Worm (Caenorhabditis elegans) whole organism, young adult: ENCODE data around the gene nhr-199.

ENCODE experiments used
- B0019.2 ChIP-seq: fragments of 200-800 bp; sonication (Bioruptor generic); conservative IDR thresholded peaks from 2 replicates; pipeline ENCODE4 v1.3.6; 2022; ENCODE audit warnings: missing genetic modification reagents, missing genetic modification characterization, missing compliant biosample characterization
- B0035.1 ChIP-seq: sonication (generic microtip); optimal IDR thresholded peaks from 2 replicates; lab custom pipeline; 2016; ENCODE audit warnings: missing genetic modification characterization, mild to moderate bottlenecking, missing compliant biosample characterization, missing genotype, missing genetic modification reagents
- B0261.1 ChIP-seq: sonication (generic microtip); optimal IDR thresholded peaks from 2 replicates; lab custom pipeline; 2016; ENCODE audit warnings: mild to moderate bottlenecking, missing genetic modification characterization, moderate library complexity, missing compliant biosample characterization
- B0336.3 ChIP-seq: fragments of 200-800 bp; sonication (Bioruptor generic); IDR thresholded peaks from 2 replicates; pipeline ENCODE4 v1.3.6; 2022; ENCODE audit warnings: missing genetic modification characterization, missing compliant biosample characterization
- F55B11.4 ChIP-seq: sonication (generic microtip); optimal IDR thresholded peaks from 2 replicates; lab custom pipeline; 2016; ENCODE audit warnings: missing compliant biosample characterization, missing genetic modification characterization, borderline replicate concordance; ENCODE audit not compliant: insufficient read depth
- K12H6.12 ChIP-seq: fragments of 200-800 bp; sonication (Bioruptor generic); optimal IDR thresholded peaks from 2 replicates; lab custom pipeline; 2018; ENCODE audit warnings: mild to moderate bottlenecking, missing genetic modification characterization, missing compliant biosample characterization
- Y79H2A.3 ChIP-seq: fragments of 200-800 bp; sonication (Bioruptor generic); conservative IDR thresholded peaks from 2 replicates; pipeline ENCODE4 v1.3.6; 2022; ENCODE audit warnings: missing genetic modification reagents, missing genetic modification characterization, missing compliant biosample characterization
- aptf-2 ChIP-seq: fragments of 200-800 bp; sonication (Bioruptor generic); conservative IDR thresholded peaks from 2 replicates; pipeline ENCODE4 v1.3.6; 2022; ENCODE audit warnings: missing genetic modification reagents, missing genetic modification characterization, missing compliant biosample characterization
- aptf-3 ChIP-seq: fragments of 200-800 bp; sonication (Bioruptor generic); IDR thresholded peaks from 2 replicates; pipeline ENCODE4 v1.3.6; 2022; ENCODE audit warnings: missing genetic modification characterization, missing compliant biosample characterization
- cebp-2 ChIP-seq: fragments of 200-800 bp; sonication (Bioruptor generic); IDR thresholded peaks from 2 replicates; pipeline ENCODE4 v1.3.6; 2022; ENCODE audit warnings: missing genetic modification characterization, missing compliant biosample characterization
- ceh-100 ChIP-seq: fragments of 200-800 bp; sonication (Bioruptor generic); IDR thresholded peaks from 2 replicates; pipeline ENCODE4 v1.3.6; 2022; ENCODE audit warnings: missing genetic modification reagents, missing genetic modification characterization, missing compliant biosample characterization
- ceh-58 ChIP-seq: fragments of 200-800 bp; sonication (Bioruptor generic); IDR thresholded peaks from 2 replicates; pipeline ENCODE4 v1.3.6; 2022; ENCODE audit warnings: missing genetic modification characterization, missing compliant biosample characterization
- ceh-79 ChIP-seq: sonication (generic microtip); optimal IDR thresholded peaks from 2 replicates; lab custom pipeline; 2017; ENCODE audit warnings: mild to moderate bottlenecking, missing genetic modification characterization, missing compliant biosample characterization
- die-1 ChIP-seq: sonication (generic microtip); optimal IDR thresholded peaks from 2 replicates; lab custom pipeline; 2016; ENCODE audit warnings: missing genotype, mild to moderate bottlenecking, missing genetic modification characterization, missing compliant biosample characterization
- dpff-1 ChIP-seq: sonication (generic microtip); optimal IDR thresholded peaks from 2 replicates; lab custom pipeline; 2017; ENCODE audit warnings: mild to moderate bottlenecking, missing genetic modification characterization, missing compliant biosample characterization
- hlh-12 ChIP-seq: sonication (generic microtip); optimal IDR thresholded peaks from 2 replicates; lab custom pipeline; 2016; ENCODE audit warnings: missing genetic modification characterization, missing compliant biosample characterization
- let-607 ChIP-seq, 2 experiments: fragments of 200-800 bp in 1 of 2; sonication (Bioruptor generic) in 1 of 2; sonication (generic microtip) in 1 of 2; optimal IDR thresholded peaks; 2 replicates each; lab custom pipeline; 2016 to 2018; ENCODE audit warnings: mild to moderate bottlenecking in 2 of 2, missing compliant biosample characterization in 2 of 2, missing genetic modification characterization in 2 of 2, moderate library complexity in 2 of 2, missing genotype in 1 of 2
- lin-54 ChIP-seq: fragments of 200-800 bp; sonication (Bioruptor generic); optimal IDR thresholded peaks from 2 replicates; lab custom pipeline; 2018; ENCODE audit warnings: mild to moderate bottlenecking, missing genetic modification characterization, missing compliant biosample characterization
- madf-3 ChIP-seq: fragments of 200-800 bp; sonication (Bioruptor generic); IDR thresholded peaks from 2 replicates; pipeline ENCODE4 v1.3.6; 2022; ENCODE audit warnings: missing genetic modification reagents, missing genetic modification characterization, missing compliant biosample characterization
- madf-6 ChIP-seq: fragments of 200-800 bp; sonication (Bioruptor generic); IDR thresholded peaks from 2 replicates; pipeline ENCODE4 v1.3.6; 2022; ENCODE audit warnings: missing genetic modification reagents, missing genetic modification characterization, missing compliant biosample characterization
- mel-28 ChIP-seq: sonication (generic microtip); optimal IDR thresholded peaks from 2 replicates; lab custom pipeline; 2016; ENCODE audit warnings: borderline replicate concordance, mild to moderate bottlenecking, missing genetic modification characterization, missing compliant biosample characterization
- nfyb-1 ChIP-seq: fragments of 200-800 bp; sonication (Bioruptor generic); IDR thresholded peaks from 2 replicates; pipeline ENCODE4 v1.3.6; 2022; ENCODE audit warnings: missing genetic modification reagents, missing genetic modification characterization, missing compliant biosample characterization
- nhr-90 ChIP-seq: sonication (generic microtip); optimal IDR thresholded peaks from 2 replicates; lab custom pipeline; 2016; ENCODE audit warnings: missing genotype, mild to moderate bottlenecking, missing genetic modification characterization, missing compliant biosample characterization
- rcor-1 ChIP-seq: fragments of 200-800 bp; sonication (Bioruptor generic); IDR thresholded peaks from 2 replicates; pipeline ENCODE4 v1.3.6; 2022; ENCODE audit warnings: missing genetic modification reagents, missing genetic modification characterization, missing compliant biosample characterization
- rec-8 ChIP-seq, 2 experiments: sonication (generic microtip); optimal IDR thresholded peaks; 2 replicates each; lab custom pipeline; 2016; ENCODE audit warnings: mild to moderate bottlenecking in 2 of 2, missing genetic modification characterization in 2 of 2, missing genetic modification reagents in 2 of 2, missing genotype in 2 of 2, missing biosample characterization in 1 of 2, missing compliant biosample characterization in 1 of 2, moderate library complexity in 1 of 2
- rpc-1 ChIP-seq, 2 experiments: fragments of 150-350 bp in 1 of 2; sonication (generic microtip) in 1 of 2; optimal IDR thresholded peaks; 2 replicates each; lab custom pipeline; 2014 to 2018; ENCODE audit warnings: missing biosample characterization in 1 of 2, missing genetic modification characterization in 1 of 2, missing genetic modification reagents in 1 of 2, missing genotype in 1 of 2
- snpc-3.4 ChIP-seq: sonication (generic microtip); optimal IDR thresholded peaks from 2 replicates; lab custom pipeline; 2017; ENCODE audit warnings: missing genetic modification characterization, mild to moderate bottlenecking, missing compliant biosample characterization, antibody characterized with exemption, moderate library complexity, missing genotype, missing genetic modification reagents
- unc-130 ChIP-seq: sonication (generic microtip); optimal IDR thresholded peaks from 2 replicates; lab custom pipeline; 2016; ENCODE audit warnings: missing genetic modification reagents, missing genetic modification characterization, missing compliant biosample characterization
- unc-62 ChIP-seq: fragments of 150-350 bp; optimal IDR thresholded peaks from 2 replicates; lab custom pipeline; 2014; ENCODE audit warnings: missing biosample characterization, missing genetic modification reagents, missing genetic modification characterization
- xnd-1 ChIP-seq: sonication (generic microtip); optimal IDR thresholded peaks from 2 replicates; lab custom pipeline; 2016; ENCODE audit warnings: missing genotype, missing genetic modification reagents, missing genetic modification characterization, missing compliant biosample characterization
- zfh-2 ChIP-seq: fragments of 200-800 bp; sonication (Bioruptor generic); conservative IDR thresholded peaks from 2 replicates; pipeline ENCODE4 v1.3.6; 2022; ENCODE audit warnings: missing genetic modification reagents, missing genetic modification characterization, missing compliant biosample characterization
- ztf-18 ChIP-seq: sonication (generic microtip); optimal IDR thresholded peaks from 2 replicates; lab custom pipeline; 2016; ENCODE audit warnings: missing genotype, mild to moderate bottlenecking, missing genetic modification characterization, missing compliant biosample characterization
- ztf-26 ChIP-seq: sonication (generic microtip); optimal IDR thresholded peaks from 2 replicates; lab custom pipeline; 2017; ENCODE audit warnings: missing genetic modification characterization, missing compliant biosample characterization
- ztf-28 ChIP-seq: fragments of 200-800 bp; sonication (Bioruptor generic); IDR thresholded peaks from 2 replicates; pipeline ENCODE4 v1.3.6; 2022; ENCODE audit warnings: missing genetic modification reagents, missing genetic modification characterization, missing compliant biosample characterization

The nhr-199 gene

ce11 chrV:15719570-15719969 lies 19.9 kb upstream of the nhr-199 start, which contains the start of gene Y6E2A.7:
Gene Y6E2A.7, plus strand, starts transcription at chrV:15719870.
- TF ChIP-seq ztf-28 (GFP tag; lab: Robert Waterston, UW) (no peak), ceh-79 (tag; lab: Kevin White, UChicago) (no peak), aptf-3 (GFP tag; lab: Robert Waterston, UW) (no peak), rec-8 (tag; optimal IDR thresholded peaks at IDR 0.05; lab: Kevin White, UChicago) (no peak), die-1 (tag; lab: Kevin White, UChicago) (no peak), Y79H2A.3 (GFP tag; lab: Robert Waterston, UW) (no peak), ceh-100 (no peak), ztf-26 (tag; lab: Kevin White, UChicago) (no peak), mel-28 (no peak), unc-62 (GFP tag; lab: Kevin White, UChicago) (no peak), madf-6 (GFP tag; lab: Robert Waterston, UW) (no peak), rcor-1 (GFP tag; lab: Robert Waterston, UW) (no peak), hlh-12 (tag; lab: Kevin White, UChicago) (no peak), ceh-58 (no peak), dpff-1 (no peak), snpc-3.4 (tag; lab: Kevin White, UChicago) (no peak), zfh-2 (GFP tag; lab: Robert Waterston, UW) (no peak), K12H6.12 (no peak), unc-130 (GFP tag; lab: Kevin White, UChicago) (no peak), nfyb-1 (no peak)

ce11 chrV:15718562-15718961 lies 18.9 kb upstream of the nhr-199 start, which contains the start of gene Y6E2A.5:
Gene Y6E2A.5, minus strand, starts transcription at chrV:15718662.
- TF ChIP-seq B0019.2 (GFP tag; lab: Robert Waterston, UW) = no peak

ce11 chrV:15716679-15717078 lies 17.0 kb upstream of the nhr-199 start, which contains the start of gene Y6E2A.4:
Gene Y6E2A.4, minus strand, starts transcription at chrV:15716779.
- TF ChIP-seq hlh-12 (tag; lab: Kevin White, UChicago) (no peak), zfh-2 (GFP tag; lab: Robert Waterston, UW) (no peak), lin-54 (GFP tag; lab: Kevin White, UChicago) (no peak), F55B11.4 (tag; lab: Kevin White, UChicago) (no peak), aptf-2 (GFP tag; lab: Robert Waterston, UW) (no peak), ceh-58 (no peak), B0035.1 (tag; lab: Kevin White, UChicago) (no peak), B0261.1 (tag; lab: Kevin White, UChicago) (no peak), unc-130 (GFP tag; lab: Kevin White, UChicago) (no peak), rpc-1 (optimal IDR thresholded peaks at IDR 0.05; lab: Kevin White, UChicago) (no peak), rpc-1 (tag; optimal IDR thresholded peaks at IDR 0.05; lab: Kevin White, UChicago) (no peak), let-607 (tag; optimal IDR thresholded peaks at IDR 0.05; lab: Kevin White, UChicago) (no peak), B0336.3 (no peak), ztf-18 (tag; lab: Kevin White, UChicago) (no peak), ceh-79 (tag; lab: Kevin White, UChicago) (no peak), xnd-1 (tag; lab: Kevin White, UChicago) (no peak), madf-3 (GFP tag; lab: Robert Waterston, UW) (no peak), nhr-90 (tag; lab: Kevin White, UChicago) (no peak), cebp-2 (no peak)
